Worm (Caenorhabditis elegans) whole organism, midembryonic: ENCODE measurements around the gene F25B4.8.
A peak's percentile ranks its signal among the peaks of the same experiment; 100 is the strongest.

ENCODE experiments used
- T22C8.4 ChIP-seq: fragments of 200-800 bp; sonication (Bioruptor generic); IDR thresholded peaks from 2 replicates; pipeline ENCODE4 v1.3.6; 2022; ENCODE audit warnings: missing genetic modification characterization, missing compliant biosample characterization
- cog-1 ChIP-seq: sonication (generic microtip); optimal IDR thresholded peaks from 2 replicates; lab custom pipeline; 2016; ENCODE audit warnings: missing genetic modification characterization, missing compliant biosample characterization
- flt-1 ChIP-seq: fragments of 200-800 bp; sonication (Bioruptor generic); IDR thresholded peaks from 2 replicates; pipeline ENCODE4 v1.3.6; 2022; ENCODE audit warnings: missing genetic modification characterization, missing compliant biosample characterization
- klf-2 ChIP-seq: fragments of 200-800 bp; sonication (Bioruptor generic); conservative IDR thresholded peaks from 2 replicates; pipeline ENCODE4 v1.3.6; 2022; ENCODE audit warnings: missing genetic modification reagents, missing genetic modification characterization, missing compliant biosample characterization
- med-1 ChIP-seq: sonication (generic microtip); optimal IDR thresholded peaks from 2 replicates; lab custom pipeline; 2017; ENCODE audit warnings: missing genetic modification characterization, mild to moderate bottlenecking, missing compliant biosample characterization, antibody characterized with exemption, missing genetic modification reagents; ENCODE audit not compliant: insufficient read depth
- ref-1 ChIP-seq: fragments of 200-800 bp; sonication (Bioruptor generic); conservative IDR thresholded peaks from 2 replicates; pipeline ENCODE4 v1.3.6; 2022; ENCODE audit warnings: missing genetic modification reagents, missing genetic modification characterization, missing compliant biosample characterization
- tab-1 ChIP-seq: fragments of 200-800 bp; sonication (Bioruptor generic); IDR thresholded peaks from 2 replicates; pipeline ENCODE4 v1.3.6; 2022; ENCODE audit warnings: missing genetic modification characterization, missing compliant biosample characterization
- ztf-23 ChIP-seq: fragments of 200-800 bp; sonication (Bioruptor generic); IDR thresholded peaks from 2 replicates; pipeline ENCODE4 v1.3.6; 2022; ENCODE audit warnings: missing genetic modification reagents, missing genetic modification characterization, missing compliant biosample characterization
- ztf-29 ChIP-seq: fragments of 200-800 bp; sonication (Bioruptor generic); IDR thresholded peaks from 2 replicates; pipeline ENCODE4 v1.3.6; 2022; ENCODE audit warnings: missing genetic modification reagents, missing genetic modification characterization, missing compliant biosample characterization

The F25B4.8 gene

DNA sequence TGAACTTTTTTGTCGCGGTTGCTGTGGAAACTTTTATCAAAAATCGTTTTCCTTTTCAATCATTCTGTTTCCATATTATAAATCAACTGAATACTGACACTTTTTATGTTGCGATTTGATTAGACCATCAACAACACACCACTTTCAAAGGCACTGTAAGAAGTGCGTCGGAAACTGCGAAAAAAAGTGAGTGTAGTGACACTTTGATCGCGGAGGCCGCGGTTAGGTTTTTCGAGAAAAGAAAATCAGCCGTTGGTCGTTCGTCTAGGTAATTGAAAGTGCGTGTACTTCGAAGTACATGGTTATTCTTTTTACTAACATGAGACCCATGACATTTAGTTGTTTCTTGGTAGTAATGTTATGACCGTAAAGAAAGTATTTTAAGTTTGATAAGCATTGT, 4.1 kb upstream of the F25B4.8 start:
- no peak for TF ChIP-seq ztf-23 (GFP tag; lab: Robert Waterston, UW)
- TF ChIP-seq ztf-29 = no peak
- no peak for TF ChIP-seq cog-1 (tag; lab: Kevin White, UChicago)
- no peak for TF ChIP-seq klf-2 (GFP tag; lab: Robert Waterston, UW)
- TF ChIP-seq flt-1 (GFP tag; lab: Robert Waterston, UW) = no peak
- TF ChIP-seq T22C8.4 (GFP tag; lab: Robert Waterston, UW) = no peak
- no peak for TF ChIP-seq tab-1
- no peak for TF ChIP-seq ref-1
- TF ChIP-seq med-1 = no peak

ce11 chrV:5693595-5693994, 2.1 kb upstream of the F25B4.8 start:
- TF ChIP-seq T22C8.4 (GFP tag; lab: Robert Waterston, UW) = no peak
- no peak for TF ChIP-seq cog-1 (tag; lab: Kevin White, UChicago)
- no peak for TF ChIP-seq tab-1
- no peak for TF ChIP-seq klf-2 (GFP tag; lab: Robert Waterston, UW)
- TF ChIP-seq ztf-29 = no peak
- TF ChIP-seq flt-1 (GFP tag; lab: Robert Waterston, UW) = no peak
- TF ChIP-seq med-1 = no peak
- TF ChIP-seq ztf-23 (GFP tag; lab: Robert Waterston, UW) = no peak
- TF ChIP-seq ref-1 = no peak

ce11 chrV:5687115-5687979, 4.2 kb downstream of the F25B4.8 start, which contains the start of gene F25B4.7:
Gene F25B4.7 (minus strand): TSS chrV:5687226.
- no peak for TF ChIP-seq flt-1 (GFP tag; lab: Robert Waterston, UW)
- TF ChIP-seq ref-1 = no peak
- no peak for TF ChIP-seq tab-1
- TF ChIP-seq ztf-23 (GFP tag; lab: Robert Waterston, UW) = no peak
- no peak for TF ChIP-seq T22C8.4 (GFP tag; lab: Robert Waterston, UW)
- TF ChIP-seq ztf-29 = no peak
- no peak for TF ChIP-seq med-1
- no peak for TF ChIP-seq cog-1 (tag; lab: Kevin White, UChicago)
- no peak for TF ChIP-seq klf-2 (GFP tag; lab: Robert Waterston, UW)

- TF ChIP-seq cog-1 (tag; lab: Kevin White, UChicago) (peak; percentile 39), T22C8.4 (GFP tag; lab: Robert Waterston, UW) (no peak), ztf-23 (GFP tag; lab: Robert Waterston, UW) (no peak), flt-1 (GFP tag; lab: Robert Waterston, UW) (0 out of 2 replicates have a peak, but pooled peaks have one; percentile 27), ref-1 (no peak), tab-1 (no peak)
These were observed 7.0 kb downstream of the F25B4.8 start, which contains the start of the genes hmgs-1 and F25B4.4 for ce11 chrV:5684534-5684933. Gene hmgs-1 (minus strand): TSS chrV:5684589. Gene F25B4.4 (plus strand): TSS chrV:5684873.

DNA sequence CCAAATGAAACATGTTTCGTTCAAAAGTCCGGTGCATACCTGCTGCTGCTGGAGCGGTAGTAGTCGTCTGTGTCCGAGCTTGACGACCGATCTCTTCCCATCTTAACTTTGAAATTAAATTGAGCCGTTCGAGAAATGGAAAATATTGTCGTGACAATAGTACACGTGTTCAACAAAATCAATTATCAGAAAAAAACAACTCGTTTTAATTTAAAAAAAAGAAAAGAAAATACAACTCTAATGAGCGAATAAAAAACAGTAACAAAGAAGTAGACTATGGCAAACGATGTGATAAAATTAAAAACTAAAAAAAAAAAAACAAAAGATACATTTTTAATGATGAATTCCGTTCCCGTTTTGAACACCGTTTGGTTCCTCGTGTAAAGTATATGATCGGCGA, 9.0 kb downstream of the F25B4.8 start, which contains the start of gene prp-39:
prp-39 (minus strand) TSS at position 101 of the 400 bp plus-strand sequence.
- TF ChIP-seq klf-2 (GFP tag; lab: Robert Waterston, UW) = no peak
- no peak for TF ChIP-seq tab-1
- no peak for TF ChIP-seq T22C8.4 (GFP tag; lab: Robert Waterston, UW)
- TF ChIP-seq flt-1 (GFP tag; lab: Robert Waterston, UW) = no peak
- no peak for TF ChIP-seq med-1
- no peak for TF ChIP-seq ztf-29
- no peak for TF ChIP-seq ztf-23 (GFP tag; lab: Robert Waterston, UW)
- TF ChIP-seq cog-1 (tag; lab: Kevin White, UChicago) = no peak
- TF ChIP-seq ref-1 = no peak

DNA sequence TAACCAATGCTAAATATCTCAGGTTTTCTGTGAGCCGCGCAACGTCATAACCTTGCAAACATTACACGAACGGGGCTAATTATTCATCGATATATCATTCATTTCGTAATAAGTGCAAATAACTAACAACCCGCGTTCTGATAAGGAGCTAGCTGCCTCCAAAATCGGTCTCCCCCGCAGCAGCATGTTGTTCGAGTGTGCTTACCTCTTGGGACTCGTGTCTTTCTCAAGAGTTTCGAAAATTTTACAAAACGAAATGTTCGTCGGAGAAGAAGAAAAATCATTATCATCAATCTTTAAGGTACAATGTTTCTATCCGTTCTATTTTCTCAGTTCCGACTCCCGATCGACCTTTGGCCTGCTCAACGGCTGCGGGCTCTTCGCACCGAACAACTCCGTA, 13.6 kb downstream of the F25B4.8 start:
- TF ChIP-seq T22C8.4 (GFP tag; lab: Robert Waterston, UW) (no peak), flt-1 (GFP tag; lab: Robert Waterston, UW) (no peak), tab-1 (no peak), ref-1 (no peak), med-1 (no peak)

- no peak for TF ChIP-seq tab-1
- TF ChIP-seq ztf-29 = no peak
- TF ChIP-seq cog-1 (tag; lab: Kevin White, UChicago) = no peak
- no peak for TF ChIP-seq ref-1
- no peak for TF ChIP-seq ztf-23 (GFP tag; lab: Robert Waterston, UW)
- no peak for TF ChIP-seq flt-1 (GFP tag; lab: Robert Waterston, UW)
- no peak for TF ChIP-seq klf-2 (GFP tag; lab: Robert Waterston, UW)
- no peak for TF ChIP-seq med-1
- no peak for TF ChIP-seq T22C8.4 (GFP tag; lab: Robert Waterston, UW)
These were observed 15.5 kb downstream of the F25B4.8 start, which contains the start of gene pqn-13 for ce11 chrV:5676011-5676410. Gene pqn-13 (minus strand): TSS chrV:5676111.

DNA sequence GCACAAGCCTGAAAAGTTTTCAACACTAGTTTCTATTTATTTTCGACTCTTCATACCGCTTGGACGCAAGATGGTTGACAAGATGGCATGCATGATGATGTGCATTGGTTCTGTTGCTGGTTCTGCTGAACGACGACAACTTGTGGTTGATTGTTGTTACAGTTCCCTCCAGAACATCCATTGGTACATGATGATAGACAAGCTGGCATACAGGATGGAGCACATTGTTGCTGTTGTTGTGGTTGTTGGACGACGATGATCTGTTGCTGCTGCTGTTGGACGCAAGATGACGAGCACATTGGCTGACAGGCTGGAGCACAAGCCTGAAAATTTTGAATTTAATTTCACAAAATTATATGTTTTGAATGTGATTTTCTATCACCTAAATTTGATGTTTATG, 19.2 kb downstream of the F25B4.8 start:
- TF ChIP-seq tab-1 (no peak), ztf-29 (no peak), cog-1 (tag; lab: Kevin White, UChicago) (no peak), klf-2 (GFP tag; lab: Robert Waterston, UW) (no peak), ref-1 (no peak), med-1 (no peak), ztf-23 (GFP tag; lab: Robert Waterston, UW) (no peak), T22C8.4 (GFP tag; lab: Robert Waterston, UW) (no peak), flt-1 (GFP tag; lab: Robert Waterston, UW) (no peak)

DNA sequence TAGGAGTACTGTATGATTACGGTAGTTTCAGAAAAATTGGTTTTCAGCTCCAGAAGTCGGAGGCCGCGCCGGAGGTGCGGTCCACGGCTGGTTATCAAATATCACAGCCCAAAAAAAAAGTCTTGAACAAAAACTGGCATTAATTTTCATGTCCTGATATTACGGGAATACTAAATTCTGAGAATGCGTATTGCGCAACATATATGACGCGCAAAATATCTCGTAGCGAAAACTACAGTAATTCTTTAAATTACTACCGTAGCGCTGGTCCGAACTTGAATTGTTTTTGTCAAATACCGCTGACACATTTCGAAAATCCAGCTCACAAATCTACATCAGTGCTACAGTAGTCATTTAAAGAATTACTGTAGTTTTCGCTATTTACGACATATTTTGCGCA, 22.5 kb downstream of the F25B4.8 start:
- TF ChIP-seq med-1 (no peak), tab-1 (no peak), ztf-29 (no peak), ref-1 (no peak), cog-1 (tag; lab: Kevin White, UChicago) (no peak), ztf-23 (GFP tag; lab: Robert Waterston, UW) (no peak), T22C8.4 (GFP tag; lab: Robert Waterston, UW) (no peak), klf-2 (GFP tag; lab: Robert Waterston, UW) (no peak), flt-1 (GFP tag; lab: Robert Waterston, UW) (no peak)

- TF ChIP-seq flt-1 (GFP tag; lab: Robert Waterston, UW) = peak; percentile 42; the same call in 1 of the 2 replicates
- TF ChIP-seq klf-2 (GFP tag; lab: Robert Waterston, UW) = no peak
These were observed 24.2 kb downstream of the F25B4.8 start for ce11 chrV:5667337-5667736.
